Fruit fly (Drosophila melanogaster) whole organism, embryonic: Measurements from ENCODE around the gene bab2.

Experiments
- Aef1 ChIP-seq: fragments of 200-800 bp; sonication (Bioruptor generic); IDR thresholded peaks from 3 replicates; pipeline ENCODE4 v1.3.6; 2022; ENCODE audit warnings: missing biosample characterization, missing genetic modification characterization
- Asciz ChIP-seq: fragments of 200-800 bp; sonication (Bioruptor generic); optimal IDR thresholded peaks from 2 replicates; lab custom pipeline; 2017; ENCODE audit warnings: missing biosample characterization, mild to moderate bottlenecking, missing genetic modification characterization, missing genetic modification reagents
- Blimp-1 ChIP-seq: fragments of 200-800 bp; sonication (Bioruptor generic); optimal IDR thresholded peaks from 3 replicates; lab custom pipeline; 2018; ENCODE audit warnings: missing biosample characterization, missing genetic modification characterization, mild to moderate bottlenecking, moderate library complexity, missing genetic modification reagents
- CG10147 ChIP-seq: fragments of 200-800 bp; sonication (Bioruptor generic); optimal IDR thresholded peaks from 2 replicates; lab custom pipeline; 2019; ENCODE audit warnings: missing biosample characterization, mild to moderate bottlenecking, missing genetic modification characterization, moderate library complexity
- CG10321 ChIP-seq: fragments of 200-800 bp; sonication (Bioruptor generic); IDR thresholded peaks from 2 replicates; pipeline ENCODE4 v1.3.6; 2022; ENCODE audit warnings: missing biosample characterization, missing genetic modification characterization
- CG10565 ChIP-seq: fragments of 200-800 bp; sonication (Bioruptor generic); optimal IDR thresholded peaks from 3 replicates; lab custom pipeline; 2016; ENCODE audit warnings: missing biosample characterization, mild to moderate bottlenecking, missing genetic modification characterization
- CG11456 ChIP-seq: fragments of 200-800 bp; sonication (Bioruptor generic); IDR thresholded peaks from 3 replicates; pipeline ENCODE4 v1.3.6; 2022; ENCODE audit warnings: missing biosample characterization, missing genetic modification characterization
- CG11696 ChIP-seq: fragments of 200-800 bp; sonication (Bioruptor generic); IDR thresholded peaks from 2 replicates; pipeline ENCODE4 v1.3.6; 2022; ENCODE audit warnings: missing biosample characterization, missing genetic modification characterization
- CG12155 ChIP-seq: fragments of 200-800 bp; sonication (Bioruptor generic); optimal IDR thresholded peaks from 3 replicates; lab custom pipeline; 2016; ENCODE audit warnings: missing biosample characterization, missing genetic modification characterization
- CG13287 ChIP-seq: fragments of 200-800 bp; sonication (Bioruptor generic); IDR thresholded peaks from 2 replicates; pipeline ENCODE4 v1.3.6; 2022; ENCODE audit warnings: missing biosample characterization, missing genetic modification characterization; ENCODE audit not compliant: partially characterized antibody
- CG13624 ChIP-seq: fragments of 200-800 bp; sonication (Bioruptor generic); optimal IDR thresholded peaks from 2 replicates; lab custom pipeline; 2016; ENCODE audit warnings: missing biosample characterization, missing genetic modification characterization
- CG13894 ChIP-seq: fragments of 200-800 bp; sonication (Bioruptor generic); optimal IDR thresholded peaks from 3 replicates; lab custom pipeline; 2018; ENCODE audit warnings: missing biosample characterization, mild to moderate bottlenecking, missing genetic modification characterization, moderate library complexity
- CG14050 ChIP-seq: fragments of 200-800 bp; sonication (Bioruptor generic); IDR thresholded peaks from 3 replicates; pipeline ENCODE4 v1.3.6; 2022; ENCODE audit warnings: missing biosample characterization, missing genetic modification characterization
- CG14667 ChIP-seq: fragments of 200-800 bp; sonication (Bioruptor generic); IDR thresholded peaks from 2 replicates; pipeline ENCODE4 v1.3.6; 2022; ENCODE audit warnings: missing biosample characterization, missing genetic modification characterization
- CG15601 ChIP-seq: fragments of 200-800 bp; sonication (Bioruptor generic); optimal IDR thresholded peaks from 3 replicates; lab custom pipeline; 2019; ENCODE audit warnings: missing biosample characterization, mild to moderate bottlenecking, missing genetic modification characterization, moderate library complexity
- CG1647 ChIP-seq: fragments of 200-800 bp; sonication (Bioruptor generic); optimal IDR thresholded peaks from 3 replicates; lab custom pipeline; 2016; ENCODE audit warnings: missing biosample characterization, missing genetic modification characterization
- CG17359 ChIP-seq: fragments of 200-800 bp; sonication (Bioruptor generic); optimal IDR thresholded peaks from 3 replicates; lab custom pipeline; 2018; ENCODE audit warnings: missing biosample characterization, mild to moderate bottlenecking, missing genetic modification characterization, moderate library complexity
- CG17612 ChIP-seq: fragments of 200-800 bp; sonication (Bioruptor generic); IDR thresholded peaks from 2 replicates; pipeline ENCODE4 v1.3.6; 2022; ENCODE audit warnings: missing biosample characterization, missing genetic modification characterization
- CG2116 ChIP-seq: fragments of 200-800 bp; sonication (Bioruptor generic); optimal IDR thresholded peaks from 3 replicates; lab custom pipeline; 2018; ENCODE audit warnings: missing biosample characterization, mild to moderate bottlenecking, missing genetic modification characterization
- CG2120 ChIP-seq: fragments of 200-800 bp; sonication (Bioruptor generic); optimal IDR thresholded peaks from 3 replicates; lab custom pipeline; 2016; ENCODE audit warnings: missing biosample characterization, missing genetic modification characterization
- CG31365 ChIP-seq: fragments of 200-800 bp; sonication (Bioruptor generic); optimal IDR thresholded peaks from 2 replicates; lab custom pipeline; 2018; ENCODE audit warnings: missing biosample characterization, mild to moderate bottlenecking, missing genetic modification characterization
- CG3281 ChIP-seq: fragments of 200-800 bp; sonication (Bioruptor generic); optimal IDR thresholded peaks from 3 replicates; lab custom pipeline; 2017; ENCODE audit warnings: missing biosample characterization, mild to moderate bottlenecking, missing genetic modification characterization
- CG42726 ChIP-seq: fragments of 200-800 bp; sonication (Bioruptor generic); IDR thresholded peaks from 2 replicates; pipeline ENCODE4 v1.3.6; 2022; ENCODE audit warnings: missing biosample characterization, missing genetic modification characterization; ENCODE audit not compliant: partially characterized antibody
- CG4282 ChIP-seq: fragments of 200-800 bp; sonication (Bioruptor generic); optimal IDR thresholded peaks from 2 replicates; lab custom pipeline; 2016; ENCODE audit warnings: missing biosample characterization, missing genetic modification characterization
- CG4617 ChIP-seq: fragments of 200-800 bp; sonication (Bioruptor generic); optimal IDR thresholded peaks from 3 replicates; lab custom pipeline; 2016; ENCODE audit warnings: missing biosample characterization, missing genetic modification characterization, borderline replicate concordance
- CG5953 ChIP-seq: fragments of 200-800 bp; sonication (Bioruptor generic); IDR thresholded peaks from 2 replicates; pipeline ENCODE4 v1.3.6; 2022; ENCODE audit warnings: missing biosample characterization, missing genetic modification characterization
- CG6813 ChIP-seq: fragments of 200-800 bp; sonication (Bioruptor generic); optimal IDR thresholded peaks from 2 replicates; lab custom pipeline; 2017; ENCODE audit warnings: missing biosample characterization, missing genetic modification characterization, mild to moderate bottlenecking, moderate library complexity, missing genetic modification reagents
- CG7357 ChIP-seq: fragments of 200-800 bp; sonication (Bioruptor generic); IDR thresholded peaks from 3 replicates; pipeline ENCODE4 v1.3.6; 2022; ENCODE audit warnings: missing biosample characterization, missing genetic modification characterization
- CG7556 ChIP-seq: fragments of 200-800 bp; sonication (Bioruptor generic); optimal IDR thresholded peaks from 2 replicates; lab custom pipeline; 2017; ENCODE audit warnings: missing biosample characterization, mild to moderate bottlenecking, missing genetic modification characterization
- CG7786 ChIP-seq: fragments of 200-800 bp; sonication (Bioruptor generic); optimal IDR thresholded peaks from 2 replicates; lab custom pipeline; 2016; ENCODE audit warnings: missing biosample characterization, missing genetic modification characterization
- CG8089 ChIP-seq: fragments of 200-800 bp; sonication (Bioruptor generic); optimal IDR thresholded peaks from 3 replicates; lab custom pipeline; 2016; ENCODE audit warnings: missing biosample characterization, missing genetic modification characterization
- CG8281 ChIP-seq: fragments of 200-800 bp; sonication (Bioruptor generic); optimal IDR thresholded peaks from 2 replicates; lab custom pipeline; 2018; ENCODE audit warnings: missing biosample characterization, mild to moderate bottlenecking, missing genetic modification characterization, moderate library complexity
- CG9609 ChIP-seq: fragments of 200-800 bp; sonication (Bioruptor generic); optimal IDR thresholded peaks from 3 replicates; lab custom pipeline; 2016; ENCODE audit warnings: missing biosample characterization, missing genetic modification characterization
- Hand ChIP-seq: fragments of 200-800 bp; sonication (Bioruptor generic); optimal IDR thresholded peaks from 2 replicates; lab custom pipeline; 2017; ENCODE audit warnings: mild to moderate bottlenecking, missing biosample characterization, missing genetic modification reagents, missing genetic modification characterization
- Hmr ChIP-seq: fragments of 200-800 bp; sonication (Bioruptor generic); optimal IDR thresholded peaks from 3 replicates; lab custom pipeline; 2017; ENCODE audit warnings: mild to moderate bottlenecking, missing biosample characterization, missing genetic modification reagents, missing genetic modification characterization
- Oli ChIP-seq: fragments of 200-800 bp; sonication (Bioruptor generic); optimal IDR thresholded peaks from 2 replicates; lab custom pipeline; 2018; ENCODE audit warnings: missing biosample characterization, mild to moderate bottlenecking, missing genetic modification characterization, moderate library complexity
- TFAM ChIP-seq: fragments of 200-800 bp; sonication (Bioruptor generic); optimal IDR thresholded peaks from 2 replicates; lab custom pipeline; 2017; ENCODE audit warnings: missing biosample characterization, missing genetic modification characterization, inconsistent platforms
- Usf ChIP-seq: fragments of 200-800 bp; sonication (Bioruptor generic); optimal IDR thresholded peaks from 2 replicates; lab custom pipeline; 2017; ENCODE audit warnings: missing genotype, missing biosample characterization, missing genetic modification characterization
- cad ChIP-seq: fragments of >200 bp; optimal IDR thresholded peaks from 2 replicates; lab custom pipeline; 2017; ENCODE audit warnings: missing biosample characterization, missing genetic modification characterization
- crp ChIP-seq, 2 experiments: fragments of 200-800 bp; sonication (Bioruptor generic); optimal IDR thresholded peaks; 2 replicates in 1 of 2; 3 replicates in 1 of 2; lab custom pipeline; 2017; ENCODE audit warnings: missing biosample characterization in 2 of 2, missing genetic modification characterization in 2 of 2, mild to moderate bottlenecking in 1 of 2, moderate library complexity in 1 of 2
- dm ChIP-seq: fragments of 200-800 bp; sonication (Bioruptor generic); optimal IDR thresholded peaks from 3 replicates; lab custom pipeline; 2016; ENCODE audit warnings: missing biosample characterization, missing genetic modification characterization
- eve ChIP-seq, 2 experiments: fragments of >200 bp; optimal IDR thresholded peaks; 2 replicates each; lab custom pipeline; 2017; ENCODE audit warnings: missing biosample characterization in 2 of 2, missing genetic modification characterization in 2 of 2
- gfzf ChIP-seq: fragments of 200-800 bp; sonication (Bioruptor generic); optimal IDR thresholded peaks from 2 replicates; lab custom pipeline; 2016; ENCODE audit warnings: missing biosample characterization, mild to moderate bottlenecking, missing genetic modification characterization, moderate library complexity
- ken ChIP-seq: fragments of 200-800 bp; sonication (Bioruptor generic); IDR thresholded peaks from 3 replicates; pipeline ENCODE4 v1.3.6; 2022; ENCODE audit warnings: missing biosample characterization, missing genetic modification characterization
- org-1 ChIP-seq: fragments of 200-800 bp; sonication (Bioruptor generic); optimal IDR thresholded peaks from 2 replicates; lab custom pipeline; 2017; ENCODE audit warnings: missing biosample characterization, missing genetic modification characterization
- otp ChIP-seq: fragments of 200-800 bp; sonication (Bioruptor generic); IDR thresholded peaks from 3 replicates; pipeline ENCODE4, ENCODE4 v1.3.6; 2022; ENCODE audit warnings: missing biosample characterization, missing genetic modification characterization
- zen ChIP-seq: fragments of 200-800 bp; sonication (Bioruptor generic); optimal IDR thresholded peaks from 3 replicates; lab custom pipeline; 2018; ENCODE audit warnings: missing biosample characterization, mild to moderate bottlenecking, missing genetic modification characterization, moderate library complexity
- zf30C ChIP-seq: fragments of 200-800 bp; sonication (Bioruptor generic); optimal IDR thresholded peaks from 3 replicates; lab custom pipeline; 2018; ENCODE audit warnings: missing biosample characterization, mild to moderate bottlenecking, missing genetic modification characterization

The bab2 gene

DNA sequence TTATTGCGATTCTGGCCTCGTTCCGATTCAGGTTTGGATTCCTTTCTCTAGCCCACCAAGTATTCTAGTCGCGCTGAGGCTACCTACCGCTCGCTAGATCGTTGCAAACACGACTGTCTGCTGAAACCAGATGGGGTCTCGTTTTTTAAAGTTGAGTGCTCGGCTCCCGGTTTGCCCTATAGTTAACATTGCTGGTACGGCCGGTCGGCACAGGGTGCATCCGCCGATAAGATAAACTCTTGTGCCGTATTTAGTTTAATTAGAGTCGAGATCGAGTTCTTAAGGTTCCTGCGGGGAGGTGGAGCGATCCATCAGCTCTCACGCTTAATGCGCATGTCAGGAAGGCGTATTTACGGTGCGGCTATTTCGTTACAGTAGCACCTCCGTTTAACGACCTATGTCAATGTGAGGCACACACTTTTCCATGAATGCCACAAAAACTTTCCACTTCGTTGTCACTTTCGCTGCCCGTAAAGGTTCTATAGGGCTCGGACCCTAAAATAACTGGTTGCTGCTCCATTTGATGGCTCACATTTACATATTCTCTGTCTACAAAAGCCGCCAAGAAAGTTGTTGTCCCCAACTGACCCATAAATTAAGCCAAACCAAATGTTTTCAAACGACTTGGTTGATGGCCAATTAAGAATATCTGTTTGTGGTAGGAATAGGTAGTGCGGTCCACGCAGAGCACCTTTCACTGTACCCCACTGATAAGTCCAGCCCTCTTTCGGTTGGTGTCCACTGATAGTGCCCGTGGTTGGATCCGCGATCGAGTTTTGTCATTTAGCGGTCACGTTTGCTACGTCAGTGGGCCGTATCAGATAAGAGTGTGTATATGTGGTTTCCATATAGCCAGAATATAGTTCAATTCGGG, 27.8 kb upstream of the bab2 start, which contains the start of gene CG9119 (continued):
- TF ChIP-seq CG10565 (GFP tag; lab: Kevin White, UChicago) (no peak), CG2116 (GFP tag; lab: Kevin White, UChicago) (no peak), CG17359 (tag; lab: Kevin White, UChicago) (peak; percentile 48), Oli (tag; lab: Kevin White, UChicago) (peak; percentile 72), CG7556 (GFP tag; lab: Kevin White, UChicago) (peak; percentile 78), Hmr (GFP tag; lab: Kevin White, UChicago) (peak; percentile 78), CG7786 (GFP tag; lab: Kevin White, UChicago) (peak; percentile 76), CG10321 (GFP tag; lab: Robert Waterston, UW) (no peak), CG42726 (GFP tag; lab: Robert Waterston, UW) (0 out of 2 replicates have a peak, but pooled peaks have one; percentile 14), CG7357 (0 out of 3 replicates have a peak, but pooled peaks have one; percentile 36), CG17612 (GFP tag; lab: Robert Waterston, UW) (no peak), ken (GFP tag; lab: Robert Waterston, UW) (no peak), dm (GFP tag; lab: Kevin White, UChicago) (no peak), CG12155 (GFP tag; lab: Kevin White, UChicago) (peak; percentile 56), CG3281 (GFP tag; lab: Kevin White, UChicago) (peak; percentile 81), CG14667 (peak; percentile 47; the same call in 1 of the 2 replicates), CG13624 (GFP tag; lab: Kevin White, UChicago) (peak; percentile 71), zen (no peak), CG5953 (GFP tag; lab: Robert Waterston, UW) (no peak), otp (GFP tag; lab: Robert Waterston, UW) (no peak), gfzf (GFP tag; lab: Kevin White, UChicago) (no peak), zf30C (GFP tag; lab: Kevin White, UChicago) (no peak), CG1647 (no peak), CG4282 (GFP tag; lab: Kevin White, UChicago) (peak; percentile 25), Asciz (GFP tag; lab: Kevin White, UChicago) (peak; percentile 11), CG11696 (GFP tag; lab: Robert Waterston, UW) (no peak), crp (GFP tag; optimal IDR thresholded peaks at IDR 0.05; lab: Kevin White, UChicago) (no peak), CG2120 (GFP tag; lab: Kevin White, UChicago) (peak; percentile 87), CG13287 (GFP tag; lab: Robert Waterston, UW) (no peak), CG11456 (GFP tag; lab: Robert Waterston, UW) (peak; percentile 65; the same call in 1 of the 3 replicates), CG6813 (peak; percentile 60), eve (GFP tag; optimal IDR thresholded peaks at IDR 0.05; lab: Kevin White, UChicago) (no peak), CG14050 (GFP tag; lab: Robert Waterston, UW) (peak; percentile 21; the same call in 1 of the 3 replicates), CG10147 (peak; percentile 68), cad (no peak), CG9609 (GFP tag; lab: Kevin White, UChicago) (peak; percentile 61), CG4617 (GFP tag; lab: Kevin White, UChicago) (no peak), TFAM (GFP tag; lab: Kevin White, UChicago) (no peak), org-1 (GFP tag; lab: Kevin White, UChicago) (peak; percentile 80), CG8281 (tag; lab: Kevin White, UChicago) (peak; percentile 19), Aef1 (GFP tag; lab: Robert Waterston, UW) (peak; percentile 69), CG13894 (tag; lab: Kevin White, UChicago) (peak; percentile 50), Blimp-1 (GFP tag; lab: Kevin White, UChicago) (peak; percentile 100), CG8089 (GFP tag; lab: Kevin White, UChicago) (peak; percentile 31), Hand (GFP tag; lab: Kevin White, UChicago) (peak; percentile 75), Usf (GFP tag; lab: Kevin White, UChicago) (no peak), CG15601 (peak; percentile 39), CG31365 (peak; percentile 9)
